Worm (Caenorhabditis elegans) whole organism, L4 larva: ENCODE measurements around the gene irld-7.
A peak's percentile ranks its signal among the peaks of the same experiment; 100 is the strongest.

Experiments used
- D1046.2 ChIP-seq: fragments of 200-800 bp; sonication (Bioruptor generic); IDR thresholded peaks from 2 replicates; pipeline ENCODE4 v1.3.6; 2022; ENCODE audit warnings: missing genetic modification characterization, missing compliant biosample characterization
- F37D6.2 ChIP-seq: sonication (generic microtip); optimal IDR thresholded peaks from 2 replicates; lab custom pipeline; 2016; ENCODE audit warnings: mild to moderate bottlenecking, missing genetic modification characterization, missing compliant biosample characterization
- F44E2.7 ChIP-seq: fragments of 200-800 bp; sonication (Bioruptor generic); IDR thresholded peaks from 2 replicates; pipeline ENCODE4 v2.1.2; 2022; ENCODE audit warnings: missing genetic modification characterization, missing compliant biosample characterization
- R02D3.7 ChIP-seq: fragments of 150-350 bp; sonication (generic microtip); optimal IDR thresholded peaks from 3 replicates; lab custom pipeline; 2014; ENCODE audit warnings: missing biosample characterization, missing genetic modification characterization
- Y105C5A.15 ChIP-seq: fragments of 200-800 bp; sonication (Bioruptor generic); IDR thresholded peaks from 2 replicates; pipeline ENCODE4 v1.3.6; 2022; ENCODE audit warnings: missing genetic modification characterization, missing compliant biosample characterization
- Y75B8A.6 ChIP-seq: fragments of 200-800 bp; sonication (Bioruptor generic); IDR thresholded peaks from 2 replicates; pipeline ENCODE4 v1.3.6; 2022; ENCODE audit warnings: missing genetic modification reagents, missing genetic modification characterization, missing compliant biosample characterization
- ZK546.5 ChIP-seq, 2 experiments: sonication (generic microtip); optimal IDR thresholded peaks; 2 replicates each; lab custom pipeline; 2017; ENCODE audit warnings: missing biosample characterization in 2 of 2, missing genetic modification characterization in 2 of 2
- aha-1 ChIP-seq: fragments of 150-350 bp; peaks from one replicate; lab custom pipeline; 2014; ENCODE audit warnings: missing biosample characterization, missing genetic modification characterization
- arid-1 ChIP-seq: fragments of 200-800 bp; sonication (Bioruptor generic); conservative IDR thresholded peaks from 2 replicates; pipeline ENCODE4 v1.3.6; 2022; ENCODE audit warnings: missing genetic modification reagents, missing genetic modification characterization, missing compliant biosample characterization
- ces-1 ChIP-seq: fragments of 150-350 bp; sonication (generic microtip); optimal IDR thresholded peaks from 4 replicates; lab custom pipeline; 2014; ENCODE audit warnings: missing biosample characterization, missing genetic modification reagents, missing genetic modification characterization
- ctbp-1 ChIP-seq: fragments of 200-800 bp; sonication (Bioruptor generic); IDR thresholded peaks from 2 replicates; pipeline ENCODE4 v1.3.6; 2022; ENCODE audit warnings: missing genetic modification reagents, missing genetic modification characterization, missing compliant biosample characterization
- daf-16 ChIP-seq, 3 experiments: sonication (generic microtip); optimal IDR thresholded peaks; 2 replicates each; lab custom pipeline; 2016 to 2017; ENCODE audit warnings: missing genetic modification characterization in 3 of 3, missing genetic modification reagents in 3 of 3, mild to moderate bottlenecking in 2 of 3, missing compliant biosample characterization in 2 of 3, missing biosample characterization in 1 of 3, moderate library complexity in 1 of 3
- daf-19 ChIP-seq: fragments of 200-800 bp; sonication (Bioruptor generic); conservative IDR thresholded peaks from 2 replicates; pipeline ENCODE4 v1.3.6; 2022; ENCODE audit warnings: missing genetic modification characterization, missing compliant biosample characterization
- daf-8 ChIP-seq: fragments of 200-800 bp; sonication (Bioruptor generic); IDR thresholded peaks from 2 replicates; pipeline ENCODE4 v1.3.6; 2022; ENCODE audit warnings: missing genetic modification characterization, missing compliant biosample characterization
- dmd-8 ChIP-seq: fragments of 200-800 bp; sonication (Bioruptor generic); IDR thresholded peaks from 2 replicates; pipeline ENCODE4 v1.3.6; 2022; ENCODE audit warnings: missing genetic modification characterization, missing compliant biosample characterization
- dmd-9 ChIP-seq: fragments of 200-800 bp; sonication (Bioruptor generic); IDR thresholded peaks from 2 replicates; pipeline ENCODE4 v1.3.6; 2022; ENCODE audit warnings: missing genetic modification reagents, missing genetic modification characterization, missing compliant biosample characterization
- dve-1 ChIP-seq: sonication (generic microtip); optimal IDR thresholded peaks from 2 replicates; lab custom pipeline; 2017; ENCODE audit warnings: antibody characterized with exemption, mild to moderate bottlenecking, missing genetic modification characterization, missing compliant biosample characterization; ENCODE audit not compliant: insufficient read depth
- egl-43 ChIP-seq: fragments of 200-800 bp; sonication (Bioruptor generic); IDR thresholded peaks from 2 replicates; pipeline ENCODE4 v1.3.6; 2022; ENCODE audit warnings: missing genetic modification reagents, missing genetic modification characterization, missing compliant biosample characterization
- gei-8 ChIP-seq: fragments of 200-800 bp; sonication (Bioruptor generic); optimal IDR thresholded peaks from 2 replicates; lab custom pipeline; 2018; ENCODE audit warnings: mild to moderate bottlenecking, missing genetic modification characterization, missing compliant biosample characterization
- hif-1 ChIP-seq, 2 experiments: sonication (generic microtip); optimal IDR thresholded peaks; 2 replicates each; lab custom pipeline; 2016 to 2017; ENCODE audit warnings: missing compliant biosample characterization in 2 of 2, missing genetic modification characterization in 2 of 2, missing genetic modification reagents in 2 of 2, missing genotype in 2 of 2, mild to moderate bottlenecking in 1 of 2
- hmg-1.1 ChIP-seq: fragments of 200-800 bp; sonication (Bioruptor generic); IDR thresholded peaks from 2 replicates; pipeline ENCODE4 v1.3.6; 2022; ENCODE audit warnings: missing genetic modification reagents, missing genetic modification characterization, missing compliant biosample characterization
- lin-1 ChIP-seq: fragments of 200-800 bp; sonication (Bioruptor generic); IDR thresholded peaks from 2 replicates; pipeline ENCODE4 v1.3.6; 2022; ENCODE audit warnings: missing genetic modification reagents, missing genetic modification characterization, missing compliant biosample characterization
- lin-38 ChIP-seq: fragments of 200-800 bp; sonication (Bioruptor generic); IDR thresholded peaks from 2 replicates; pipeline ENCODE4 v1.3.6; 2022; ENCODE audit warnings: missing genetic modification reagents, missing genetic modification characterization, missing compliant biosample characterization
- lir-3 ChIP-seq: sonication (generic microtip); optimal IDR thresholded peaks from 2 replicates; lab custom pipeline; 2016; ENCODE audit warnings: mild to moderate bottlenecking, missing genetic modification characterization, missing compliant biosample characterization
- lsy-2 ChIP-seq, 2 experiments: fragments of 150-350 bp in 1 of 2; sonication (generic microtip) in 1 of 2; optimal IDR thresholded peaks; 2 replicates each; lab custom pipeline; 2014 to 2017; ENCODE audit warnings: missing biosample characterization in 2 of 2, missing genetic modification characterization in 2 of 2
- madf-5 ChIP-seq, 2 experiments: fragments of 200-800 bp; sonication (Bioruptor generic); IDR thresholded peaks; 2 replicates each; pipeline ENCODE4 v1.3.6; 2022; ENCODE audit warnings: missing compliant biosample characterization in 2 of 2, missing genetic modification characterization in 2 of 2
- mep-1 ChIP-seq: fragments of 150-350 bp; sonication (generic microtip); optimal IDR thresholded peaks from 3 replicates; lab custom pipeline; 2014; ENCODE audit warnings: missing biosample characterization, missing genetic modification characterization
- mes-2 ChIP-seq: sonication (generic microtip); optimal IDR thresholded peaks from 2 replicates; lab custom pipeline; 2016; ENCODE audit warnings: missing genotype, mild to moderate bottlenecking, missing genetic modification characterization, missing compliant biosample characterization; ENCODE audit not compliant: poor library complexity, severe bottlenecking
- mxl-2 ChIP-seq: fragments of 200-800 bp; sonication (Bioruptor generic); conservative IDR thresholded peaks from 2 replicates; pipeline ENCODE4 v1.3.6; 2022; ENCODE audit warnings: missing genetic modification reagents, missing genetic modification characterization, missing compliant biosample characterization
- mxl-3 ChIP-seq: fragments of 200-800 bp; sonication (Bioruptor generic); optimal IDR thresholded peaks from 2 replicates; lab custom pipeline; 2018; ENCODE audit warnings: mild to moderate bottlenecking, missing genetic modification characterization, missing compliant biosample characterization
- nhr-102 ChIP-seq: sonication (generic microtip); optimal IDR thresholded peaks from 2 replicates; lab custom pipeline; 2016; ENCODE audit warnings: mild to moderate bottlenecking, missing genetic modification characterization, moderate library complexity, missing compliant biosample characterization
- nhr-6 ChIP-seq: fragments of 150-350 bp; optimal IDR thresholded peaks from 2 replicates; lab custom pipeline; 2014; ENCODE audit warnings: missing biosample characterization, missing genetic modification characterization
- pha-4 ChIP-seq, 2 experiments: fragments of 150-350 bp in 1 of 2; fragments of 200-800 bp in 1 of 2; sonication (Bioruptor generic) in 1 of 2; IDR thresholded peaks in 1 of 2; optimal IDR thresholded peaks in 1 of 2; 2 replicates each; pipeline versions ENCODE4 v1.3.6 to Lab custom; 2014 to 2022; ENCODE audit warnings: missing genetic modification characterization in 2 of 2, missing genetic modification reagents in 2 of 2, missing biosample characterization in 1 of 2, missing compliant biosample characterization in 1 of 2
- php-3 ChIP-seq: fragments of 200-800 bp; sonication (Bioruptor generic); IDR thresholded peaks from 2 replicates; pipeline ENCODE4 v1.3.6; 2022; ENCODE audit warnings: missing genetic modification reagents, missing genetic modification characterization, missing compliant biosample characterization
- sdz-12 ChIP-seq: fragments of 200-800 bp; sonication (Bioruptor generic); optimal IDR thresholded peaks from 2 replicates; lab custom pipeline; 2018; ENCODE audit warnings: mild to moderate bottlenecking, missing genetic modification characterization, missing compliant biosample characterization
- set-16 ChIP-seq: fragments of 200-800 bp; sonication (Bioruptor generic); IDR thresholded peaks from 2 replicates; pipeline ENCODE4 v1.3.6; 2022; ENCODE audit warnings: missing genetic modification reagents, missing genetic modification characterization, missing compliant biosample characterization
- snpc-1.2 ChIP-seq: fragments of 200-800 bp; sonication (Bioruptor generic); IDR thresholded peaks from 2 replicates; pipeline ENCODE4 v1.3.6; 2022; ENCODE audit warnings: missing genetic modification reagents, missing genetic modification characterization, missing compliant biosample characterization
- snpc-4 ChIP-seq: fragments of 150-350 bp; optimal IDR thresholded peaks from 2 replicates; lab custom pipeline; 2014; ENCODE audit warnings: missing biosample characterization, missing genetic modification characterization
- spr-3 ChIP-seq: fragments of 200-800 bp; sonication (Bioruptor generic); optimal IDR thresholded peaks from 2 replicates; lab custom pipeline; 2018; ENCODE audit warnings: mild to moderate bottlenecking, missing genetic modification characterization, missing compliant biosample characterization
- vab-7 ChIP-seq: fragments of 200-800 bp; sonication (Bioruptor generic); IDR thresholded peaks from 2 replicates; pipeline ENCODE4 v1.3.6; 2022; ENCODE audit warnings: missing genetic modification reagents, missing genetic modification characterization, missing compliant biosample characterization
- zfp-3 ChIP-seq: fragments of 200-800 bp; sonication (Bioruptor generic); conservative IDR thresholded peaks from 2 replicates; pipeline ENCODE4 v1.3.6; 2022; ENCODE audit warnings: missing genetic modification reagents, missing genetic modification characterization, missing compliant biosample characterization
- zip-2 ChIP-seq: fragments of 150-350 bp; optimal IDR thresholded peaks from 2 replicates; lab custom pipeline; 2014; ENCODE audit warnings: missing biosample characterization, missing genetic modification characterization

Gene irld-7

ce11 chrIV:6555388-6556330 is 34.5 kb upstream of the irld-7 start, which contains the start of gene paqr-1 (continued):
- no peak for TF ChIP-seq pha-4 (GFP tag; IDR thresholded peaks at IDR 0.05; lab: Robert Waterston, UW)
- TF ChIP-seq pha-4 (tag; optimal IDR thresholded peaks at IDR 0.05; lab: Kevin White, UChicago): no peak
- TF ChIP-seq D1046.2 (GFP tag; lab: Robert Waterston, UW): no peak
- no peak for TF ChIP-seq Y75B8A.6 (GFP tag; lab: Robert Waterston, UW)
- no peak for TF ChIP-seq lir-3
- peak; percentile 56 for TF ChIP-seq dve-1
- TF ChIP-seq spr-3 (GFP tag; lab: Kevin White, UChicago): no peak
- TF ChIP-seq lin-1: no peak
- TF ChIP-seq zfp-3: no peak
- TF ChIP-seq egl-43 (GFP tag; lab: Robert Waterston, UW): no peak
- TF ChIP-seq gei-8 (GFP tag; lab: Kevin White, UChicago): no peak
- no peak for TF ChIP-seq sdz-12 (GFP tag; lab: Kevin White, UChicago)
- TF ChIP-seq ZK546.5 (tag; optimal IDR thresholded peaks at IDR 0.05; lab: Kevin White, UChicago): no peak
- no peak for TF ChIP-seq vab-7 (GFP tag; lab: Robert Waterston, UW)
- TF ChIP-seq dmd-9 (GFP tag; lab: Robert Waterston, UW): no peak
- TF ChIP-seq aha-1 (tag; lab: Kevin White, UChicago): peak; percentile 56
- TF ChIP-seq mep-1: peak; percentile 34
- peak; percentile 23 for TF ChIP-seq mes-2 (tag; lab: Kevin White, UChicago)
- TF ChIP-seq madf-5 (GFP tag; IDR thresholded peaks at IDR 0.05; lab: Robert Waterston, UW): no peak
- TF ChIP-seq dmd-8 (GFP tag; lab: Robert Waterston, UW): no peak
- TF ChIP-seq lin-38 (GFP tag; lab: Robert Waterston, UW): 0 out of 2 replicates have a peak, but pooled peaks have one; percentile 22
- TF ChIP-seq F44E2.7 (GFP tag; lab: Robert Waterston, UW): no peak
- no peak for TF ChIP-seq daf-8 (GFP tag; lab: Robert Waterston, UW)
- TF ChIP-seq nhr-102 (tag; lab: Kevin White, UChicago): no peak
- TF ChIP-seq Y105C5A.15 (GFP tag; lab: Robert Waterston, UW): no peak
- TF ChIP-seq php-3 (GFP tag; lab: Robert Waterston, UW): no peak
- TF ChIP-seq nhr-6: no peak
- no peak for TF ChIP-seq set-16 (GFP tag; lab: Robert Waterston, UW)
- TF ChIP-seq hmg-1.1 (GFP tag; lab: Robert Waterston, UW): 0 out of 2 replicates have a peak, but pooled peaks have one; percentile 19
- TF ChIP-seq daf-16 (GFP tag; optimal IDR thresholded peaks at IDR 0.05; lab: Kevin White, UChicago): peak in 1 of 2 experiments; percentile 7
- TF ChIP-seq daf-16 (tag; optimal IDR thresholded peaks at IDR 0.05; lab: Kevin White, UChicago): peak; percentile 55
- TF ChIP-seq mxl-3: peak; percentile 49
- no peak for TF ChIP-seq daf-19 (GFP tag; lab: Robert Waterston, UW)
- no peak for TF ChIP-seq ces-1 (GFP tag; lab: Kevin White, UChicago)
- no peak for TF ChIP-seq snpc-1.2 (GFP tag; lab: Robert Waterston, UW)
- no peak for TF ChIP-seq hif-1 (tag; optimal IDR thresholded peaks at IDR 0.05; lab: Kevin White, UChicago)
- no peak for TF ChIP-seq mxl-2 (GFP tag; lab: Robert Waterston, UW)
- no peak for TF ChIP-seq zip-2 (tag; lab: Kevin White, UChicago)
- peak in 1 of 2 experiments; percentile 43 for TF ChIP-seq lsy-2 (tag; optimal IDR thresholded peaks at IDR 0.05; lab: Kevin White, UChicago)
- no peak for TF ChIP-seq F37D6.2
- no peak for TF ChIP-seq snpc-4 (tag; lab: Kevin White, UChicago)
- TF ChIP-seq R02D3.7 (tag; lab: Kevin White, UChicago): no peak
- no peak for TF ChIP-seq arid-1 (GFP tag; lab: Robert Waterston, UW)
- no peak for TF ChIP-seq ctbp-1
